Worm (Caenorhabditis elegans) whole organism, L1 larva: Measurements from ENCODE around the gene F58E6.13.

Experiments
- C04F5.9 ChIP-seq: sonication (generic microtip); optimal IDR thresholded peaks from 2 replicates; lab custom pipeline; 2016; ENCODE audit warnings: missing genetic modification characterization, missing compliant biosample characterization
- C34B4.2 ChIP-seq: sonication (generic microtip); optimal IDR thresholded peaks from 2 replicates; lab custom pipeline; 2017; ENCODE audit warnings: mild to moderate bottlenecking, missing genetic modification characterization, missing compliant biosample characterization
- Y116A8C.19 ChIP-seq: sonication (generic microtip); optimal IDR thresholded peaks from 2 replicates; lab custom pipeline; 2016; ENCODE audit warnings: missing compliant biosample characterization, missing genetic modification characterization, borderline replicate concordance
- aly-2 ChIP-seq: fragments of 150-350 bp; optimal IDR thresholded peaks from 2 replicates; lab custom pipeline; 2014; ENCODE audit warnings: missing biosample characterization, missing genetic modification characterization
- blmp-1 ChIP-seq: fragments of 150-350 bp; optimal IDR thresholded peaks from 2 replicates; lab custom pipeline; 2014; ENCODE audit warnings: missing biosample characterization, missing genetic modification characterization
- ceh-8 ChIP-seq: fragments of 200-800 bp; sonication (Bioruptor generic); optimal IDR thresholded peaks from 2 replicates; lab custom pipeline; 2018; ENCODE audit warnings: mild to moderate bottlenecking, missing genetic modification characterization, moderate library complexity, missing compliant biosample characterization
- ceh-82 ChIP-seq, 3 experiments: fragments of 150-350 bp in 1 of 3; sonication (generic microtip) in 2 of 3; optimal IDR thresholded peaks; 2 replicates each; lab custom pipeline; 2014 to 2017; ENCODE audit warnings: missing biosample characterization in 3 of 3, missing genetic modification characterization in 3 of 3
- ceh-88 ChIP-seq: fragments of 200-800 bp; sonication (Bioruptor generic); IDR thresholded peaks from 2 replicates; pipeline ENCODE4 v1.3.6; 2022; ENCODE audit warnings: missing genetic modification characterization, missing compliant biosample characterization
- efl-1 ChIP-seq, 4 experiments: fragments of 150-350 bp; optimal IDR thresholded peaks in 3 of 4; peaks in 1 of 4; 1 replicate in 1 of 4; 2 replicates in 3 of 4; lab custom pipeline; 2014; ENCODE audit warnings: missing biosample characterization in 2 of 4, missing genetic modification characterization in 2 of 4, missing genetic modification reagents in 2 of 4
- egl-13 ChIP-seq: sonication (generic microtip); optimal IDR thresholded peaks from 2 replicates; lab custom pipeline; 2016; ENCODE audit warnings: missing genotype, missing genetic modification reagents, missing genetic modification characterization, missing compliant biosample characterization
- elt-2 ChIP-seq: sonication (generic microtip); optimal IDR thresholded peaks from 2 replicates; lab custom pipeline; 2016; ENCODE audit warnings: missing genetic modification characterization, mild to moderate bottlenecking, inconsistent platforms, missing compliant biosample characterization, missing genetic modification reagents
- fkh-10 ChIP-seq: sonication (generic microtip); optimal IDR thresholded peaks from 2 replicates; lab custom pipeline; 2017; ENCODE audit warnings: missing biosample characterization, missing genetic modification reagents, missing genetic modification characterization
- fkh-8 ChIP-seq: sonication (generic microtip); optimal IDR thresholded peaks from 2 replicates; lab custom pipeline; 2016; ENCODE audit warnings: mild to moderate bottlenecking, missing genetic modification characterization, missing compliant biosample characterization
- lin-13 ChIP-seq: fragments of 150-350 bp; optimal IDR thresholded peaks from 2 replicates; lab custom pipeline; 2014; ENCODE audit warnings: missing biosample characterization, missing genetic modification reagents, missing genetic modification characterization
- lin-14 ChIP-seq: fragments of 200-800 bp; sonication (Bioruptor generic); optimal IDR thresholded peaks from 2 replicates; lab custom pipeline; 2018; ENCODE audit warnings: mild to moderate bottlenecking, missing genetic modification characterization, moderate library complexity, missing compliant biosample characterization
- lir-3 ChIP-seq: sonication (generic microtip); optimal IDR thresholded peaks from 2 replicates; lab custom pipeline; 2016; ENCODE audit warnings: mild to moderate bottlenecking, missing genetic modification characterization, moderate library complexity, missing compliant biosample characterization; ENCODE audit not compliant: poor library complexity
- lsy-2 ChIP-seq, 2 experiments: fragments of 150-350 bp; optimal IDR thresholded peaks; 2 replicates each; lab custom pipeline; 2014; ENCODE audit warnings: missing biosample characterization in 2 of 2, missing genetic modification characterization in 2 of 2
- mdl-1 ChIP-seq, 2 experiments: fragments of 150-350 bp; optimal IDR thresholded peaks; 2 replicates each; lab custom pipeline; 2014 to 2017; ENCODE audit warnings: missing biosample characterization in 2 of 2, missing genetic modification characterization in 2 of 2, inconsistent platforms in 1 of 2
- mep-1 ChIP-seq: fragments of 150-350 bp; optimal IDR thresholded peaks from 2 replicates; lab custom pipeline; 2014; ENCODE audit warnings: missing biosample characterization, missing genetic modification characterization
- nhr-11 ChIP-seq: fragments of 150-350 bp; optimal IDR thresholded peaks from 2 replicates; lab custom pipeline; 2014; ENCODE audit warnings: missing biosample characterization, missing genetic modification characterization
- nhr-19 ChIP-seq: fragments of 200-800 bp; sonication (Bioruptor generic); conservative IDR thresholded peaks from 2 replicates; pipeline ENCODE4 v1.3.6; 2022; ENCODE audit warnings: missing genetic modification characterization, missing compliant biosample characterization
- nhr-28 ChIP-seq: fragments of 150-350 bp; optimal IDR thresholded peaks from 2 replicates; lab custom pipeline; 2014; ENCODE audit warnings: missing biosample characterization, missing genetic modification characterization
- nhr-71 ChIP-seq: sonication (generic microtip); optimal IDR thresholded peaks from 2 replicates; lab custom pipeline; 2016; ENCODE audit warnings: mild to moderate bottlenecking, missing genetic modification characterization, moderate library complexity, missing compliant biosample characterization
- skn-1 ChIP-seq: fragments of 150-350 bp; optimal IDR thresholded peaks from 2 replicates; lab custom pipeline; 2014; ENCODE audit warnings: missing biosample characterization, missing genetic modification characterization
- sox-4 ChIP-seq: sonication (generic microtip); optimal IDR thresholded peaks from 2 replicates; lab custom pipeline; 2016; ENCODE audit warnings: missing genetic modification characterization, missing compliant biosample characterization
- unc-86 ChIP-seq: sonication (generic microtip); optimal IDR thresholded peaks from 2 replicates; lab custom pipeline; 2016; ENCODE audit warnings: missing genetic modification characterization, missing compliant biosample characterization
- vab-15 ChIP-seq: sonication (generic microtip); optimal IDR thresholded peaks from 2 replicates; lab custom pipeline; 2017; ENCODE audit warnings: missing genotype, mild to moderate bottlenecking, missing genetic modification characterization, missing compliant biosample characterization
- ztf-11 ChIP-seq, 2 experiments: sonication (generic microtip); optimal IDR thresholded peaks; 2 replicates each; lab custom pipeline; 2016 to 2017; ENCODE audit warnings: missing genetic modification characterization in 2 of 2, missing biosample characterization in 1 of 2, missing compliant biosample characterization in 1 of 2
- ztf-4 ChIP-seq: fragments of 150-350 bp; optimal IDR thresholded peaks from 2 replicates; lab custom pipeline; 2014; ENCODE audit warnings: missing biosample characterization, missing genetic modification characterization

F58E6.13 gene

DNA sequence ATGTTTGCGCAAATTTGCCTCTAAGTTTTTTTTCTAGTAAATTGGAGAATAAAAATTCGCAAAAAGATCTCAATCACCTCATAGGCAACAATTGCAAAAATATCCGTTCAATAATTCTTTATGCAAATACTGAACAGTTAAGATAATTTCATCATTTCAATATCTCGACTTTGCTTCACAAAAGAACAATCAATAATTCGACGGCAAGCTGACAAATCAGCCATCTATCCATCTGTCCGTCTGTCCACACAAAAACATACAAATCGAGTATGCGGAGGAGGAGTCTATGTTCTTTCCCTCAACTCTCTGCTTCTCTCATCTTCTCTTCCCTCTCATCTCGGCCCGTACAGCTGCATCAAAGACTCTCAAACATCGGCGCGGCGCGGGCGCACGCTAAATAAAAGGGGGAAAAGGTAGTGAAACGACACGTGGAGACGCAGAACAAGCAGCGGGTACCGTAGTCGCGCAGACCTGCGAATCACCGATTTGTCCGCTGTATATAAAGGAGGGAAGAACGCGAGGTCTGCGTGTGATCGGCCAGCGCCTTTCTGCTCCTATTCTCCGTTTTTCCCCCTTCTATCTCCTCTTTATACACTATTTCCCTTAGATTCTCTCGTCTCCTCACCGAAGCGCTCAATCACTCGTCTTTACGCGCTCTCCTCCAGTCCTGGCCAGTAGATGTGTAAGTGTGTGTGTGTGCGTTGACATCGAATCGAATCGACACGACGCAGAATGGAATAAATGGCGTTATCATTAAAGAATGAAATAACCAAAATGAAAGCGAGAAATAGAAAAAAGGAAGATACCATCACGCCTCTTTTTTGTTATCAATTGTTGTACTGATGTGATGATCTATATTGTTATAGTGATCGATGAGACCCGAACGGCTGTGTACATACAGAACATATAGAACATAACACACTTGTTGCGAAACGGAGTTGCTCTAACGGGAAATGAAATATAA is 14.0 kb upstream of the F58E6.13 start (continued):
- peak; percentile 88 for TF ChIP-seq lin-13 (GFP tag; lab: Kevin White, UChicago)

DNA sequence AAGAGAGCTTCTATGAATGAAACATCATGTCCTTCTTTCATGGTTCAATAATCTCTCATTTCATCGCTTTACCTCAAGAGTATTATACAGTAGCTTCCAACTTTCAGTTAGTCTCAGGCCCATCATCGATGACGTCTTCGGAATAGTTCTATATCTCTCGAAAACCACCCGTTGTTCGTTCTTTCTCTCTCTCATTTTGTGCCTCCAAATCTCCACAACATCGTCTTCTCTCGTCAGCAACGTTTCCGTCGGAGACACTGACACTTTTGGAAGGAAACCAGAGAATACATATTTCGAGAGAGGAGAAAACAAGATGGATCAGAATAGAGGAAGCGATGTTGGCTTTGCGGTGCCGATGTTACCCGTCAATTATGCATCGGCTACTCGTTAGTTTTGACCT is 13.2 kb upstream of the F58E6.13 start:
- no peak for TF ChIP-seq C04F5.9 (tag; lab: Kevin White, UChicago)
- TF ChIP-seq nhr-11 (tag; lab: Kevin White, UChicago) = no peak
- no peak for TF ChIP-seq skn-1 (tag; lab: Kevin White, UChicago)
- no peak for TF ChIP-seq sox-4
- TF ChIP-seq fkh-10 (GFP tag; lab: Kevin White, UChicago) = no peak
- peak in 1 of 3 experiments; percentile 43 for TF ChIP-seq ceh-82 (tag; optimal IDR thresholded peaks at IDR 0.05; lab: Kevin White, UChicago)
- no peak for TF ChIP-seq efl-1 (optimal IDR thresholded peaks at IDR 0.05; lab: Kevin White, UChicago)
- peak in 1 of 2 experiments; percentile 90 for TF ChIP-seq efl-1 (GFP tag; optimal IDR thresholded peaks at IDR 0.05 in 1 of 2; lab: Kevin White, UChicago)
- TF ChIP-seq vab-15 = no peak
- TF ChIP-seq ceh-88 (GFP tag; lab: Robert Waterston, UW) = no peak
- no peak for TF ChIP-seq nhr-28 (tag; lab: Kevin White, UChicago)
- TF ChIP-seq ztf-4 (tag; lab: Kevin White, UChicago) = no peak
- TF ChIP-seq lsy-2 (tag; optimal IDR thresholded peaks at IDR 0.05; lab: Kevin White, UChicago) = peak in 1 of 2 experiments; percentile 37
- peak; percentile 62 for TF ChIP-seq lin-14
- TF ChIP-seq blmp-1 (tag; lab: Kevin White, UChicago) = peak; percentile 71
- TF ChIP-seq mep-1 (tag; lab: Kevin White, UChicago) = peak; percentile 20
- TF ChIP-seq unc-86 = no peak
- TF ChIP-seq ztf-11 (tag; optimal IDR thresholded peaks at IDR 0.05; lab: Kevin White, UChicago) = no peak
- TF ChIP-seq nhr-19 (GFP tag; lab: Robert Waterston, UW) = no peak

DNA sequence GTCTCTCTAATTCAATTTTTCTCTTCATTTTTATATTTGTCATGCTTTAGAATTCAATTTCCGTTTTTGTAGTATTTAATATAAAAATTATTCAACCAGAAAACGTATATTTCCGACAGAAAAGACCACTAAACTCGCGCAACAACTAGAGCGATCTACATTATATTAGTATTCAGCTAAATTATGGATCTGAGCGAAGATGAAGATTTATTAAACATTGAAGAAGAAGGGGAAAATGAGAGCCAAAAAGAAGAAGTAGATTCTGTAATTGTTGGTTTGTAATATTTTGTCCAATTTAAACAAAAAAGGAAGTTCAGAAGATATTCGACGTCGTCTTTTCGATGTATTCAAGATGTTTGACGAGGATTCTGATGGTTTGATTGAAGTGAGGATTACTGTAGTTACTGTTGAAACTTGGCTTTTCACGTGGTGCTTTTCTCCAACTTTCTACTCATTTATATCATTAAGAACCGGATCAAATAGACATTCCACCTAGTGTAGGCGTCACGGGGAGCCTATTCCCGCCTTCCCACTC is 11.0 kb upstream of the F58E6.13 start, which contains the start of gene cal-7:
Gene cal-7 (plus strand): TSS at position 184 of the 535 bp plus-strand sequence.
- TF ChIP-seq egl-13 (peak; percentile 1), ztf-4 (tag; lab: Kevin White, UChicago) (peak; percentile 35), nhr-71 (peak; percentile 5), fkh-8 (tag; lab: Kevin White, UChicago) (peak; percentile 2), lsy-2 (tag; optimal IDR thresholded peaks at IDR 0.05; lab: Kevin White, UChicago) (peak in 1 of 2 experiments; percentile 24), nhr-28 (tag; lab: Kevin White, UChicago) (no peak), lir-3 (tag; lab: Kevin White, UChicago) (no peak), aly-2 (tag; lab: Kevin White, UChicago) (peak; percentile 10), ceh-8 (GFP tag; lab: Kevin White, UChicago) (no peak), Y116A8C.19 (no peak)

DNA sequence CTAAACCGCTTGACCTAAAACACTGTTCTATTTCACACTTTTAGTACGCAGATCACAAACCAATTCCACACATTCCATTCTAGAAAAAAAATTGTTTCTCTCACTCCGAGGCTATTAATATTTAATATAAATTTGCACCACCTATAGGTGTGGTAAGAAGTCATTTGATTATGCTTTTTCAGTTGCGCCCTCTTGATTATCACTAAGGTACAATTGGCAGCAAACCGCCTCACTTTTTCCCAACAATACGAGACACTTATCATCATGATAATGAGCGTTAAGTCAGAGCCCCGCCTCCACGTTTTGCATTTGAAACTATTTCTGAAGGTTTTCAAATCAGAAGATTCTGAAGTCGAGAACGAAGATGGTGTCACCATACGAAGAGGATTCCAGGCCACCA is 7.7 kb upstream of the F58E6.13 start, which contains the start of gene aqp-4:
Gene aqp-4 (plus strand): TSS at position 270 of the 400 bp plus-strand sequence.
- no peak for TF ChIP-seq mdl-1 (tag; optimal IDR thresholded peaks at IDR 0.05; lab: Kevin White, UChicago)
- peak; percentile 26 for TF ChIP-seq elt-2 (tag; lab: Kevin White, UChicago)

DNA sequence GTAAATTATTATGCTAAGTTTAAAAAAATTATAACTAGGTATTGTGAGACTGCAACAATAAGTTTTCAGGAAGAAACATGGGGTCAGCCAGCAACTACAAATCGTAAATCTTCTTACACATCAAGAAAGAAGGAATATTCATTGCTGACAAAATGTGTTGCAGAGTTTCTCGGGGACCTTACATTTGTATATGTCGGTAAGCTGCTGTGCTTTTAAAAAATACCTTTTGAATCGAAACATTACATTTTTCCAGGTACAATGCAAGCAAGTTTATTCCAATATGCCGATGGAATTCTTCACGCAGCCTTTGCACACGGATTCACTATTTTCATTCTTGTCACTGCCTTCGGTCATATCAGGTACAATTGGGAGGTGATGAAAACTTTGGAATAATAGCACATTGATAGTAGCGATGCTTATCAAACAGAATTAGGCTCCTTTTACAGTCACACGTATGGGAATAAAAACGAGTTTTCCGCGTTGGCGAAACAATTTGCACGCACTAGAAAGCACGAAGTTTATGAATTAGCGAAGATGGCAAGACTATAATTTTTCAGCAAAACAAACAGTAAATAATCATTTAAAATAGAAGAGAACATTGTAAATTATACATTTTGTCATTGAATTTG is 6.8 kb upstream of the F58E6.13 start:
- TF ChIP-seq elt-2 (tag; lab: Kevin White, UChicago) = peak; percentile 56
- TF ChIP-seq efl-1 (optimal IDR thresholded peaks at IDR 0.05; lab: Kevin White, UChicago) = no peak
- peak in 1 of 2 experiments; percentile 73 for TF ChIP-seq efl-1 (GFP tag; optimal IDR thresholded peaks at IDR 0.05 in 1 of 2; lab: Kevin White, UChicago)
- TF ChIP-seq C34B4.2 (tag; lab: Kevin White, UChicago) = no peak
